Fruit fly (Drosophila melanogaster) whole organism, embryonic: Measurements from ENCODE around the gene ATPsynbeta.
A peak's percentile ranks its signal among the peaks of the same experiment; 100 is the strongest.

Experiments used
- C15 ChIP-seq: fragments of 200-800 bp; sonication (Bioruptor generic); IDR thresholded peaks from 3 replicates; pipeline ENCODE4 v1.3.6; 2022; ENCODE audit warnings: missing biosample characterization, missing genetic modification characterization
- CG10654 ChIP-seq: fragments of 200-800 bp; sonication (Bioruptor generic); optimal IDR thresholded peaks from 2 replicates; lab custom pipeline; 2016; ENCODE audit warnings: missing biosample characterization, missing genetic modification characterization
- CG11456 ChIP-seq: fragments of 200-800 bp; sonication (Bioruptor generic); IDR thresholded peaks from 3 replicates; pipeline ENCODE4 v1.3.6; 2022; ENCODE audit warnings: missing biosample characterization, missing genetic modification characterization
- CG12155 ChIP-seq: fragments of 200-800 bp; sonication (Bioruptor generic); optimal IDR thresholded peaks from 3 replicates; lab custom pipeline; 2016; ENCODE audit warnings: missing biosample characterization, missing genetic modification characterization
- CG12219 ChIP-seq: fragments of 200-800 bp; sonication (Bioruptor generic); optimal IDR thresholded peaks from 3 replicates; lab custom pipeline; 2018; ENCODE audit warnings: missing biosample characterization, mild to moderate bottlenecking, missing genetic modification characterization
- CG12236 ChIP-seq: fragments of 200-800 bp; sonication (Bioruptor generic); optimal IDR thresholded peaks from 2 replicates; lab custom pipeline; 2016; ENCODE audit warnings: missing biosample characterization, missing genetic modification characterization
- CG12391 ChIP-seq: fragments of 200-800 bp; sonication (Bioruptor generic); optimal IDR thresholded peaks from 3 replicates; lab custom pipeline; 2018; ENCODE audit warnings: missing biosample characterization, mild to moderate bottlenecking, missing genetic modification characterization, moderate library complexity
- CG14965 ChIP-seq: fragments of 200-800 bp; sonication (Bioruptor generic); optimal IDR thresholded peaks from 2 replicates; lab custom pipeline; 2016; ENCODE audit warnings: missing biosample characterization, missing genetic modification characterization, borderline replicate concordance
- CG15514 ChIP-seq: fragments of 200-800 bp; sonication (Bioruptor generic); optimal IDR thresholded peaks from 3 replicates; lab custom pipeline; 2017; ENCODE audit warnings: missing biosample characterization, missing genetic modification characterization, mild to moderate bottlenecking, moderate library complexity, missing genetic modification reagents
- CG15696 ChIP-seq: fragments of 200-800 bp; sonication (Bioruptor generic); optimal IDR thresholded peaks from 2 replicates; lab custom pipeline; 2019; ENCODE audit warnings: missing biosample characterization, mild to moderate bottlenecking, missing genetic modification characterization, moderate library complexity
- CG17568 ChIP-seq: fragments of 200-800 bp; sonication (Bioruptor generic); optimal IDR thresholded peaks from 2 replicates; lab custom pipeline; 2018; ENCODE audit warnings: missing biosample characterization, mild to moderate bottlenecking, missing genetic modification characterization, moderate library complexity
- CG17912 ChIP-seq: fragments of 200-800 bp; sonication (Bioruptor generic); optimal IDR thresholded peaks from 2 replicates; lab custom pipeline; 2018; ENCODE audit warnings: missing biosample characterization, mild to moderate bottlenecking, missing genetic modification characterization
- CG3726 ChIP-seq: fragments of 200-800 bp; sonication (Bioruptor generic); IDR thresholded peaks from 3 replicates; pipeline ENCODE4, ENCODE4 v1.3.6; 2022; ENCODE audit warnings: missing biosample characterization, missing genetic modification characterization
- CG3995 ChIP-seq: fragments of 200-800 bp; sonication (Bioruptor generic); optimal IDR thresholded peaks from 3 replicates; lab custom pipeline; 2016; ENCODE audit warnings: missing biosample characterization, missing genetic modification characterization
- CG4404 ChIP-seq: fragments of 200-800 bp; sonication (Bioruptor generic); IDR thresholded peaks from 2 replicates; pipeline ENCODE4 v1.3.6; 2022; ENCODE audit warnings: missing biosample characterization, missing genetic modification characterization
- CG4707 ChIP-seq: fragments of 200-800 bp; sonication (Bioruptor generic); optimal IDR thresholded peaks from 2 replicates; lab custom pipeline; 2018; ENCODE audit warnings: missing biosample characterization, mild to moderate bottlenecking, missing genetic modification characterization, moderate library complexity
- CG4820 ChIP-seq: fragments of 200-800 bp; sonication (Bioruptor generic); optimal IDR thresholded peaks from 3 replicates; lab custom pipeline; 2016; ENCODE audit warnings: missing biosample characterization, missing genetic modification characterization
- CG5180 ChIP-seq: fragments of 200-800 bp; sonication (Bioruptor generic); optimal IDR thresholded peaks from 3 replicates; lab custom pipeline; 2017; ENCODE audit warnings: missing biosample characterization, missing genetic modification characterization, mild to moderate bottlenecking, moderate library complexity, missing genetic modification reagents
- CG7271 ChIP-seq: fragments of 200-800 bp; sonication (Bioruptor generic); optimal IDR thresholded peaks from 2 replicates; lab custom pipeline; 2018; ENCODE audit warnings: missing biosample characterization, mild to moderate bottlenecking, missing genetic modification characterization, moderate library complexity
- CG7745 ChIP-seq: fragments of 200-800 bp; sonication (Bioruptor generic); optimal IDR thresholded peaks from 2 replicates; lab custom pipeline; 2018; ENCODE audit warnings: missing biosample characterization, mild to moderate bottlenecking, missing genetic modification characterization, moderate library complexity
- CG9437 ChIP-seq: fragments of 200-800 bp; sonication (Bioruptor generic); optimal IDR thresholded peaks from 2 replicates; lab custom pipeline; 2018; ENCODE audit warnings: missing biosample characterization, mild to moderate bottlenecking, missing genetic modification characterization
- Dip3 ChIP-seq: fragments of 200-800 bp; sonication (Bioruptor generic); optimal IDR thresholded peaks from 3 replicates; lab custom pipeline; 2016; ENCODE audit warnings: missing biosample characterization, missing genetic modification characterization
- Fer1 ChIP-seq: fragments of 200-800 bp; sonication (Bioruptor generic); optimal IDR thresholded peaks from 2 replicates; lab custom pipeline; 2017; ENCODE audit warnings: missing biosample characterization, mild to moderate bottlenecking, missing genetic modification characterization
- Hey ChIP-seq: fragments of 200-800 bp; sonication (Bioruptor generic); optimal IDR thresholded peaks from 3 replicates; lab custom pipeline; 2018; ENCODE audit warnings: missing biosample characterization, mild to moderate bottlenecking, missing genetic modification characterization
- Jarid2 ChIP-seq: fragments of 200-800 bp; sonication (Bioruptor generic); optimal IDR thresholded peaks from 3 replicates; lab custom pipeline; 2017; ENCODE audit warnings: mild to moderate bottlenecking, missing biosample characterization, missing genetic modification reagents, missing genetic modification characterization
- Kr ChIP-seq: fragments of 200-800 bp; sonication (Bioruptor generic); optimal IDR thresholded peaks from 2 replicates; lab custom pipeline; 2017; ENCODE audit warnings: missing biosample characterization, mild to moderate bottlenecking, missing genetic modification characterization
- Lhr ChIP-seq: fragments of 200-800 bp; sonication (Bioruptor generic); optimal IDR thresholded peaks from 3 replicates; lab custom pipeline; 2017; ENCODE audit warnings: mild to moderate bottlenecking, missing biosample characterization, missing genetic modification reagents, missing genetic modification characterization
- Lpt ChIP-seq: fragments of >200 bp; optimal IDR thresholded peaks from 2 replicates; lab custom pipeline; 2018; ENCODE audit warnings: missing biosample characterization, missing genetic modification characterization
- NFAT ChIP-seq: fragments of 200-800 bp; sonication (Bioruptor generic); IDR thresholded peaks from 2 replicates; pipeline ENCODE4 v1.3.6; 2022; ENCODE audit warnings: missing biosample characterization, missing genetic modification characterization
- Scr ChIP-seq: fragments of 200-800 bp; sonication (Bioruptor generic); IDR thresholded peaks from 2 replicates; pipeline ENCODE4 v1.3.6; 2022; ENCODE audit warnings: missing biosample characterization, missing genetic modification characterization; ENCODE audit not compliant: partially characterized antibody
- Sox100B ChIP-seq: fragments of 200-800 bp; sonication (Bioruptor generic); optimal IDR thresholded peaks from 3 replicates; lab custom pipeline; 2018; ENCODE audit warnings: missing biosample characterization, mild to moderate bottlenecking, missing genetic modification characterization
- Spps ChIP-seq: fragments of 200-800 bp; sonication (Bioruptor generic); optimal IDR thresholded peaks from 2 replicates; lab custom pipeline; 2018; ENCODE audit warnings: missing biosample characterization, mild to moderate bottlenecking, missing genetic modification characterization
- ara ChIP-seq: fragments of 200-800 bp; sonication (Bioruptor generic); IDR thresholded peaks from 2 replicates; pipeline ENCODE4 v1.3.6; 2022; ENCODE audit warnings: missing biosample characterization, missing genetic modification characterization
- ato ChIP-seq: fragments of 200-800 bp; sonication (Bioruptor generic); IDR thresholded peaks from 2 replicates; pipeline ENCODE4 v1.3.6; 2022; ENCODE audit warnings: missing biosample characterization, missing genetic modification characterization; ENCODE audit not compliant: partially characterized antibody
- disco-r ChIP-seq: fragments of 200-800 bp; sonication (Bioruptor generic); optimal IDR thresholded peaks from 2 replicates; lab custom pipeline; 2016; ENCODE audit warnings: missing biosample characterization, missing genetic modification characterization
- dysf ChIP-seq: fragments of 200-800 bp; sonication (Bioruptor generic); IDR thresholded peaks from 3 replicates; pipeline ENCODE4 v1.3.6; 2022; ENCODE audit warnings: missing biosample characterization, missing genetic modification characterization
- gcm2 ChIP-seq: fragments of 200-800 bp; sonication (Bioruptor generic); optimal IDR thresholded peaks from 2 replicates; lab custom pipeline; 2016; ENCODE audit warnings: missing biosample characterization, missing genetic modification characterization
- gro ChIP-seq: fragments of 200-800 bp; sonication (Bioruptor generic); optimal IDR thresholded peaks from 2 replicates; lab custom pipeline; 2016; ENCODE audit warnings: missing biosample characterization, missing genetic modification characterization
- gsb-n ChIP-seq: fragments of 200-800 bp; sonication (Bioruptor generic); optimal IDR thresholded peaks from 3 replicates; lab custom pipeline; 2018; ENCODE audit warnings: missing biosample characterization, mild to moderate bottlenecking, missing genetic modification characterization
- insv ChIP-seq, 2 experiments: fragments of 200-800 bp; sonication (Bioruptor generic); optimal IDR thresholded peaks; 3 replicates each; lab custom pipeline; 2016 to 2018; ENCODE audit warnings: missing biosample characterization in 2 of 2, missing genetic modification characterization in 2 of 2
- lilli ChIP-seq: fragments of 200-800 bp; sonication (Bioruptor generic); optimal IDR thresholded peaks from 3 replicates; lab custom pipeline; 2016; ENCODE audit warnings: missing biosample characterization, missing genetic modification characterization
- mirr ChIP-seq: fragments of 200-800 bp; sonication (Bioruptor generic); optimal IDR thresholded peaks from 3 replicates; lab custom pipeline; 2018; ENCODE audit warnings: missing biosample characterization, mild to moderate bottlenecking, missing genetic modification characterization
- pb ChIP-seq: fragments of 200-800 bp; sonication (Bioruptor generic); optimal IDR thresholded peaks from 3 replicates; lab custom pipeline; 2016; ENCODE audit warnings: missing biosample characterization, missing genetic modification characterization
- pho ChIP-seq: fragments of 200-800 bp; sonication (Bioruptor generic); optimal IDR thresholded peaks from 2 replicates; lab custom pipeline; 2016; ENCODE audit warnings: missing biosample characterization, missing genetic modification characterization
- psq ChIP-seq: fragments of 200-800 bp; sonication (Bioruptor generic); optimal IDR thresholded peaks from 2 replicates; lab custom pipeline; 2017; ENCODE audit warnings: missing biosample characterization, missing genetic modification characterization
- seq ChIP-seq: fragments of 200-800 bp; sonication (Bioruptor generic); IDR thresholded peaks from 2 replicates; pipeline ENCODE4 v1.3.6; 2022; ENCODE audit warnings: missing biosample characterization, missing genetic modification characterization
- slp2 ChIP-seq: fragments of 200-800 bp; sonication (Bioruptor generic); optimal IDR thresholded peaks from 2 replicates; lab custom pipeline; 2016; ENCODE audit warnings: missing biosample characterization, missing genetic modification characterization
- sob ChIP-seq: fragments of 200-800 bp; sonication (Bioruptor generic); IDR thresholded peaks from 2 replicates; pipeline ENCODE4 v1.3.6; 2022; ENCODE audit warnings: missing biosample characterization, missing genetic modification characterization
- tna ChIP-seq: fragments of 200-800 bp; sonication (Bioruptor generic); IDR thresholded peaks from 2 replicates; pipeline ENCODE4 v1.3.6; 2022; ENCODE audit warnings: missing biosample characterization, missing genetic modification characterization; ENCODE audit not compliant: partially characterized antibody
- vnd ChIP-seq: fragments of 200-800 bp; sonication (Bioruptor generic); IDR thresholded peaks from 3 replicates; pipeline ENCODE4 v1.3.6; 2022; ENCODE audit warnings: missing biosample characterization, missing genetic modification characterization; ENCODE audit not compliant: partially characterized antibody

The ATPsynbeta gene

dm6 chr4:982791-983407 lies 48.4 kb upstream of the ATPsynbeta start (continued):
- peak; percentile 14 for TF ChIP-seq psq (GFP tag; lab: Kevin White, UChicago)
- no peak for TF ChIP-seq gcm2 (GFP tag; lab: Kevin White, UChicago)
- peak; percentile 53 for TF ChIP-seq CG17568 (GFP tag; lab: Kevin White, UChicago)
- peak; percentile 55 for TF ChIP-seq CG10654 (GFP tag; lab: Kevin White, UChicago)
- peak; percentile 85 for TF ChIP-seq CG12391 (tag; lab: Kevin White, UChicago)
- no peak for TF ChIP-seq CG3726 (GFP tag; lab: Robert Waterston, UW)
- no peak for TF ChIP-seq Lpt
- TF ChIP-seq Sox100B (GFP tag; lab: Kevin White, UChicago) = peak; percentile 70
- no peak for TF ChIP-seq CG7271
- no peak for TF ChIP-seq CG11456 (GFP tag; lab: Robert Waterston, UW)
- no peak for TF ChIP-seq tna (GFP tag; lab: Robert Waterston, UW)
- peak; percentile 84 for TF ChIP-seq gsb-n
- peak; percentile 40 for TF ChIP-seq Lhr (GFP tag; lab: Kevin White, UChicago)
- peak; percentile 58 for TF ChIP-seq CG4707
- peak; percentile 69 for TF ChIP-seq lilli
- TF ChIP-seq CG3995 (GFP tag; lab: Kevin White, UChicago) = no peak
- TF ChIP-seq NFAT (GFP tag; lab: Robert Waterston, UW) = no peak
- peak; percentile 69 for TF ChIP-seq Fer1 (GFP tag; lab: Kevin White, UChicago)
- TF ChIP-seq slp2 (GFP tag; lab: Kevin White, UChicago) = peak; percentile 53
- no peak for TF ChIP-seq pho (GFP tag; lab: Kevin White, UChicago)
- TF ChIP-seq CG15514 (GFP tag; lab: Kevin White, UChicago) = peak; percentile 35
- no peak for TF ChIP-seq Scr (GFP tag; lab: Robert Waterston, UW)
- TF ChIP-seq Hey = peak; percentile 100
- TF ChIP-seq dysf (GFP tag; lab: Robert Waterston, UW) = no peak; the same call in 1 of the 3 replicates
- no peak; the same call in 1 of the 2 replicates for TF ChIP-seq sob (GFP tag; lab: Robert Waterston, UW)
- TF ChIP-seq insv (GFP tag; optimal IDR thresholded peaks at IDR 0.05; lab: Kevin White, UChicago) = no peak
- peak; percentile 57 for TF ChIP-seq pb (GFP tag; lab: Kevin White, UChicago)
- peak; percentile 59 for TF ChIP-seq CG12219 (GFP tag; lab: Kevin White, UChicago)
- peak; percentile 72 for TF ChIP-seq Spps (tag; lab: Kevin White, UChicago)
- TF ChIP-seq vnd = no peak
- peak; percentile 73 for TF ChIP-seq CG4820 (GFP tag; lab: Kevin White, UChicago)
- no peak for TF ChIP-seq Kr (GFP tag; lab: Kevin White, UChicago)
- TF ChIP-seq CG12155 (GFP tag; lab: Kevin White, UChicago) = peak; percentile 55
- peak; percentile 38 for TF ChIP-seq CG14965 (GFP tag; lab: Kevin White, UChicago)
- no peak for TF ChIP-seq CG7745 (tag; lab: Kevin White, UChicago)
- TF ChIP-seq gro (GFP tag; lab: Kevin White, UChicago) = peak; percentile 10
- peak; percentile 5 for TF ChIP-seq Jarid2 (GFP tag; lab: Kevin White, UChicago)
- peak; percentile 10 for TF ChIP-seq CG12236 (GFP tag; lab: Kevin White, UChicago)
- no peak for TF ChIP-seq Dip3
- TF ChIP-seq seq (GFP tag; lab: Robert Waterston, UW) = peak; percentile 66
- TF ChIP-seq mirr = no peak
- TF ChIP-seq ara (GFP tag; lab: Robert Waterston, UW) = no peak; the same call in 1 of the 2 replicates
- peak; percentile 49; the same call in 1 of the 3 replicates for TF ChIP-seq C15 (GFP tag; lab: Robert Waterston, UW)
- peak; percentile 57 for TF ChIP-seq disco-r (GFP tag; lab: Kevin White, UChicago)
- TF ChIP-seq CG5180 (GFP tag; lab: Kevin White, UChicago) = no peak
- TF ChIP-seq CG15696 (tag; lab: Kevin White, UChicago) = no peak
- no peak for TF ChIP-seq ato (GFP tag; lab: Robert Waterston, UW)
- no peak for TF ChIP-seq CG17912 (GFP tag; lab: Kevin White, UChicago)
- peak; percentile 62 for TF ChIP-seq CG9437 (GFP tag; lab: Kevin White, UChicago)
- no peak for TF ChIP-seq CG4404 (GFP tag; lab: Robert Waterston, UW)
